Fruit fly (Drosophila melanogaster): Measurements from ENCODE around the gene Pgant7.

DNA sequence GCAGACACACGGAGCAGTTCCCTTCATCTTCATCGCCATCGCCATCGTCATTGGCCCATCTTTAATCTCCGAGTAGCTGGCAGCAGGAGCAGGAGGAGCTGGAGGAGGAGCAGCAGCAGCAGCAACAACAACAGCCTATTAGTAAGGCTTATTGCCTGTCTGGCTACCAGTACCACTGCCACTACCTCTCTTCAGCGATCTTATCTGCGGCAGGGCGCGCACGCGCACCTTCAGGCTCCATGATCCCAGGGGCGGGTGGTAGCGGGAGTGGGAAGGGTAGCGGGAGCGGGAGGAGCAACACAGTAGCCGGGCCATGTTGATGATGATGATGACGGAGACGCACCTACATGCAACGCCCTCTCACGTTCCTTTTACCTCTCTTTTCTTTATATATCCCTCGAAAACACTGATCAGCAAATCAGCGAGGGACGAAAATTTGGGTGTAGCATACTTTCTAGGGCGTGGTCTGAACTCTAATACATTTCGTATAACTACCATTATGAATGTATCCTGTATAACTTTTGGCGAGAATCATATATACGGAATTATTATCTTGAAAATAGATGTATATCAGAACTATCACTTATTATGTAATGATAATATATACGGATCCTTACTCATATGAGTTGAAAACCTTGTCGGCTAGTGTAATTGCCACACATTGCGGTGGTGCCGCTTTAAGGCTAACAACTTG, 37.4 kb upstream of the Pgant7 start:
- TF ChIP-seq CG34367 (tag; optimal IDR thresholded peaks at IDR 0.05) (peak; percentile 56), CG12605 (GFP tag; IDR thresholded peaks at IDR 0.05) (no peak), CG4496 (GFP tag; IDR thresholded peaks at IDR 0.05) (no peak), CG10348 (GFP tag; IDR thresholded peaks at IDR 0.05) (no peak), CG14655 (GFP tag; optimal IDR thresholded peaks at IDR 0.05) (peak; percentile 18), Pif1A (GFP tag; optimal IDR thresholded peaks at IDR 0.05) (no peak), CG13204 (GFP tag; optimal IDR thresholded peaks at IDR 0.05) (peak; percentile 78), CG32121 (GFP tag; IDR thresholded peaks at IDR 0.05) (no peak), Ets98B (GFP tag; IDR thresholded peaks at IDR 0.05) (no peak), gl (tag; optimal IDR thresholded peaks at IDR 0.05) (no peak)
